Worm (Caenorhabditis elegans) whole organism, early embryonic: Measurements from ENCODE around the gene Y32B12C.1.

Experiments
- F13C5.2 ChIP-seq: sonication (generic microtip); optimal IDR thresholded peaks from 2 replicates; lab custom pipeline; 2017; ENCODE audit warnings: mild to moderate bottlenecking, missing genetic modification characterization, inconsistent platforms, missing compliant biosample characterization
- ama-1 ChIP-seq: fragments of 150-350 bp; optimal IDR thresholded peaks from 2 replicates; lab custom pipeline; 2014
- hmbx-1 ChIP-seq: sonication (generic microtip); optimal IDR thresholded peaks from 2 replicates; lab custom pipeline; 2016; ENCODE audit warnings: mild to moderate bottlenecking, missing genetic modification characterization, missing compliant biosample characterization
- hmg-4 ChIP-seq: fragments of 200-800 bp; sonication (Bioruptor generic); optimal IDR thresholded peaks from 2 replicates; lab custom pipeline; 2018; ENCODE audit warnings: mild to moderate bottlenecking, missing genetic modification characterization, missing compliant biosample characterization
- hnd-1 ChIP-seq: sonication (generic microtip); optimal IDR thresholded peaks from 2 replicates; lab custom pipeline; 2016; ENCODE audit warnings: missing genetic modification characterization, missing compliant biosample characterization
- tra-4 ChIP-seq: sonication (generic microtip); optimal IDR thresholded peaks from 2 replicates; lab custom pipeline; 2017; ENCODE audit warnings: missing genetic modification characterization, missing compliant biosample characterization

DNA sequence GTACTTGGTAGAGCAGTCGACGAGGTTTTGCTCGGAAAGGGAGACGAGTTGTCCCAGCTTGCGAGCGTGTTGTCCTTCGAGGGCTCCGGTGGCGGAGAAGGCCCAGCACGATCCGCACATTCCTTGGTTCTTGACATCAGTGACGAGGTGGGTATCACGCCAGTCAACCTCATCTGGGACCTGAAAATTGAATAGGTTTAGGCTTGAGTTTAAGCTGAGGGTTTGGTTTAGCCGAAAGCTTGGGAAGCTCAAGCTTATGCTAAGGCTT is 12.7 kb upstream of the Y32B12C.1 start:
- TF ChIP-seq F13C5.2 = no peak
- no peak for TF ChIP-seq hmg-4 (GFP tag; lab: Kevin White, UChicago)
- no peak for TF ChIP-seq hmbx-1 (tag; lab: Kevin White, UChicago)
- no peak for TF ChIP-seq tra-4
- TF ChIP-seq ama-1 = no peak
- no peak for TF ChIP-seq hnd-1
